Worm (Caenorhabditis elegans) whole organism, L2 larva: ENCODE data around the gene fbxa-96.

Experiments
- C34F6.9 ChIP-seq: fragments of 150-350 bp; optimal IDR thresholded peaks from 2 replicates; lab custom pipeline; 2014; ENCODE audit warnings: missing biosample characterization, missing genetic modification characterization
- F13H6.1 ChIP-seq: sonication (generic microtip); optimal IDR thresholded peaks from 2 replicates; lab custom pipeline; 2016; ENCODE audit warnings: missing genetic modification characterization, missing compliant biosample characterization
- Y55F3AM.14 ChIP-seq: fragments of 200-800 bp; sonication (Bioruptor generic); optimal IDR thresholded peaks from 2 replicates; lab custom pipeline; 2018; ENCODE audit warnings: mild to moderate bottlenecking, missing genetic modification characterization, missing compliant biosample characterization
- alr-1 ChIP-seq: fragments of 150-350 bp; optimal IDR thresholded peaks from 2 replicates; lab custom pipeline; 2014; ENCODE audit warnings: missing biosample characterization, missing genetic modification characterization
- ama-1 ChIP-seq: fragments of 150-350 bp; optimal IDR thresholded peaks from 2 replicates; lab custom pipeline; 2018; ENCODE audit warnings: inconsistent platforms
- blmp-1 ChIP-seq: sonication (generic microtip); optimal IDR thresholded peaks from 2 replicates; lab custom pipeline; 2017; ENCODE audit warnings: missing genetic modification characterization, mild to moderate bottlenecking, missing compliant biosample characterization, antibody characterized with exemption, moderate library complexity; ENCODE audit not compliant: insufficient read depth
- ceh-16 ChIP-seq: fragments of 150-350 bp; optimal IDR thresholded peaks from 2 replicates; lab custom pipeline; 2014; ENCODE audit warnings: missing biosample characterization, missing genetic modification characterization
- ceh-82 ChIP-seq: fragments of 150-350 bp; optimal IDR thresholded peaks from 2 replicates; lab custom pipeline; 2014; ENCODE audit warnings: missing biosample characterization, missing genetic modification characterization
- crh-2 ChIP-seq: sonication (generic microtip); optimal IDR thresholded peaks from 2 replicates; lab custom pipeline; 2017; ENCODE audit warnings: missing biosample characterization, missing genetic modification characterization
- fos-1 ChIP-seq: fragments of 150-350 bp; optimal IDR thresholded peaks from 2 replicates; lab custom pipeline; 2014; ENCODE audit warnings: missing biosample characterization, missing genetic modification characterization
- gmeb-1 ChIP-seq: fragments of 150-350 bp; optimal IDR thresholded peaks from 2 replicates; lab custom pipeline; 2014; ENCODE audit warnings: missing biosample characterization, missing genetic modification characterization
- lin-11 ChIP-seq: fragments of 150-350 bp; sonication (generic microtip); optimal IDR thresholded peaks from 2 replicates; lab custom pipeline; 2014; ENCODE audit warnings: missing biosample characterization, missing genetic modification characterization, inconsistent platforms, mixed read lengths
- lin-13 ChIP-seq: fragments of 150-350 bp; optimal IDR thresholded peaks from 2 replicates; lab custom pipeline; 2014; ENCODE audit warnings: missing biosample characterization, missing genetic modification reagents, missing genetic modification characterization
- lin-39 ChIP-seq: fragments of 150-350 bp; optimal IDR thresholded peaks from 2 replicates; lab custom pipeline; 2014; ENCODE audit warnings: missing biosample characterization, missing genetic modification reagents, missing genetic modification characterization
- mbf-1 ChIP-seq: sonication (generic microtip); optimal IDR thresholded peaks from 2 replicates; lab custom pipeline; 2017; ENCODE audit warnings: missing biosample characterization, missing genetic modification characterization
- nhr-11 ChIP-seq: fragments of 150-350 bp; optimal IDR thresholded peaks from 2 replicates; lab custom pipeline; 2014; ENCODE audit warnings: missing biosample characterization, missing genetic modification characterization
- nhr-12 ChIP-seq: fragments of 150-350 bp; optimal IDR thresholded peaks from 2 replicates; lab custom pipeline; 2014; ENCODE audit warnings: missing biosample characterization, missing genetic modification characterization
- nhr-129 ChIP-seq: fragments of 150-350 bp; optimal IDR thresholded peaks from 2 replicates; lab custom pipeline; 2014; ENCODE audit warnings: missing biosample characterization, missing genetic modification characterization
- nhr-21 ChIP-seq: fragments of 150-350 bp; optimal IDR thresholded peaks from 2 replicates; lab custom pipeline; 2014; ENCODE audit warnings: missing biosample characterization, missing genetic modification characterization
- nhr-23 ChIP-seq: fragments of 150-350 bp; optimal IDR thresholded peaks from 2 replicates; lab custom pipeline; 2014; ENCODE audit warnings: missing biosample characterization, missing genetic modification reagents, missing genetic modification characterization
- nhr-237 ChIP-seq: fragments of 150-350 bp; optimal IDR thresholded peaks from 2 replicates; lab custom pipeline; 2014; ENCODE audit warnings: missing biosample characterization, missing genetic modification characterization
- nhr-25 ChIP-seq: fragments of 150-350 bp; sonication (generic microtip); optimal IDR thresholded peaks from 3 replicates; lab custom pipeline; 2014; ENCODE audit warnings: missing biosample characterization, missing genetic modification characterization
- nhr-77 ChIP-seq: fragments of 150-350 bp; optimal IDR thresholded peaks from 2 replicates; lab custom pipeline; 2014; ENCODE audit warnings: missing biosample characterization, missing genetic modification characterization
- sem-4 ChIP-seq: fragments of 150-350 bp; optimal IDR thresholded peaks from 2 replicates; lab custom pipeline; 2014; ENCODE audit warnings: missing biosample characterization, missing genetic modification reagents, missing genetic modification characterization
- skn-1 ChIP-seq: sonication (generic microtip); optimal IDR thresholded peaks from 2 replicates; lab custom pipeline; 2017; ENCODE audit warnings: missing biosample characterization, missing genetic modification characterization
- sma-3 ChIP-seq: sonication (generic microtip); optimal IDR thresholded peaks from 2 replicates; lab custom pipeline; 2016; ENCODE audit warnings: missing genetic modification reagents, missing genetic modification characterization, missing compliant biosample characterization
- sma-9 ChIP-seq, 2 experiments: fragments of 150-350 bp in 1 of 2; sonication (generic microtip) in 1 of 2; optimal IDR thresholded peaks; 2 replicates each; lab custom pipeline; 2014 to 2016; ENCODE audit warnings: missing genetic modification characterization in 2 of 2, mild to moderate bottlenecking in 1 of 2, missing biosample characterization in 1 of 2, missing compliant biosample characterization in 1 of 2, missing genetic modification reagents in 1 of 2, moderate library complexity in 1 of 2
- snpc-4 ChIP-seq: fragments of 150-350 bp; optimal IDR thresholded peaks from 2 replicates; lab custom pipeline; 2014; ENCODE audit warnings: missing biosample characterization, missing genetic modification characterization
- unc-39 ChIP-seq: fragments of 150-350 bp; optimal IDR thresholded peaks from 2 replicates; lab custom pipeline; 2014; ENCODE audit warnings: missing biosample characterization, missing genetic modification characterization
- unc-55 ChIP-seq: fragments of 150-350 bp; sonication (generic microtip); optimal IDR thresholded peaks from 3 replicates; lab custom pipeline; 2014; ENCODE audit warnings: missing biosample characterization, missing genetic modification reagents, missing genetic modification characterization
- unc-62 ChIP-seq: fragments of 150-350 bp; optimal IDR thresholded peaks from 2 replicates; lab custom pipeline; 2014; ENCODE audit warnings: missing biosample characterization, missing genetic modification reagents, missing genetic modification characterization
- zag-1 ChIP-seq: fragments of 150-350 bp; optimal IDR thresholded peaks from 2 replicates; lab custom pipeline; 2014; ENCODE audit warnings: missing biosample characterization, missing genetic modification characterization
- ztf-1 ChIP-seq: fragments of 200-800 bp; sonication (Bioruptor generic); conservative IDR thresholded peaks from 2 replicates; pipeline ENCODE4 v1.3.6; 2022; ENCODE audit warnings: missing genetic modification characterization, missing compliant biosample characterization
- ztf-11 ChIP-seq: sonication (generic microtip); optimal IDR thresholded peaks from 2 replicates; lab custom pipeline; 2017; ENCODE audit warnings: missing biosample characterization, missing genetic modification characterization

Gene fbxa-96

DNA sequence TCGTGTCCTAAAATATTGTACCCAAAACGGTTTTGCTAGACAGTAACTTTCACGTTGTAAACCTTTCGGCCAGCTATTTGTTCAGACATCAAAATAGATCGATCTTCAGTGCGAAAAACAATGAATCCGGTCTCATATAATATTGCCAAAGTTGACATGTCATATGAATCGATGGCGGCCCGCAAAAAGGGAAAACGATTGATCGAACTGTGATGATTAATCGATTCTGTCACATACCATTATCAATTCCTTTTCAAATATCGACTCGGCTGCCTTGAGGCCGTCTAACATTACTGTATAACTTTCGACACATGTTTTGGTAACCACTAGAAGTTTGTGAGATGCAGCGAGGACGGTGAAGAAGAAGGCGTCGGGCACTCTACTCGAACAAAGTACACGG is 12.7 kb upstream of the fbxa-96 start:
- TF ChIP-seq skn-1 (tag; lab: Kevin White, UChicago) (no peak), nhr-21 (peak; percentile 60), mbf-1 (tag; lab: Kevin White, UChicago) (no peak), nhr-25 (tag; lab: Kevin White, UChicago) (peak; percentile 68), sma-9 (GFP tag; optimal IDR thresholded peaks at IDR 0.05; lab: Kevin White, UChicago) (peak; percentile 65), sma-9 (tag; optimal IDR thresholded peaks at IDR 0.05; lab: Kevin White, UChicago) (no peak), zag-1 (tag; lab: Kevin White, UChicago) (no peak), sma-3 (GFP tag; lab: Kevin White, UChicago) (peak; percentile 68), blmp-1 (tag; lab: Kevin White, UChicago) (peak; percentile 92)

DNA sequence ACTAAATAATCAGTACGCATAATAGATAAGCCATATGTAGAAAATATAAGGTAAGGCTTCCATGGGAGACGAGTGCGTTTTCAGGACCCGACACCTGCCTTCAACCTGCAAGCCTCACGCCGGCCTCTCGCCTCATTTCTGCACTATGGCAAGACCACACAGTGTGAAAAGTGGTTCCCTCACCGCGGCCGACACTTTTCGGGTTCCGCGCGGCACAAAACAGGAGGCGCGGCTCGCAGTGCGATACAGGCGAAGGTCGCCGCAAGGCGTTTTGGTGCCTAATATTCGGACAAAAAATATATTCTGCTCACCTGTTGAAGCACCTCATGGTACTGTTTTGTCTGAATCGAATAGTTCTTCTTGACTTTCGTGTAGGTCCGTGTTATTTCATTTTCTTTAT is 9.9 kb upstream of the fbxa-96 start:
- TF ChIP-seq sem-4 (tag; lab: Kevin White, UChicago) (no peak), alr-1 (no peak), crh-2 (tag; lab: Kevin White, UChicago) (no peak), F13H6.1 (tag; lab: Kevin White, UChicago) (no peak)

DNA sequence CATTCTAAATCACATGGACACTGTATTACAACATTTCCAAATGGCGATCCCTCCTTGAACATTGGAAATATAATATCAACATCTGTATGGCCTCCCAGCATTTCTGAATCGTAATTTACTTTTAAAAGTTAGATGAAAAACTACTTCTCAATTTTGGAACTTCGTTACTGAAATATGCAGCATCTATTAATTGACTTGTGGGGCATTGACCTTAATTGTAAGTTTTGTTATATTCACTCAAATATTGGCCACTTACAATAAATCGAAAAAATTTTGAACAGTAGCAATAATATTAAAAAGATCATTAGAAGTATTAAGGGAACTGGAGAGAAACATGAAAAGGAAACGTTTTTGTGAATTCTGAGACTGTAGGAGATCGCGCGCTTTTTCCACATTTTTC is 9.0 kb upstream of the fbxa-96 start, which contains the start of gene mam-6:
TSS of gene mam-6 (minus strand) at position 101 of the 400 bp plus-strand sequence.
- TF ChIP-seq unc-62 (GFP tag; lab: Kevin White, UChicago) (no peak), unc-39 (tag; lab: Kevin White, UChicago) (no peak), Y55F3AM.14 (GFP tag; lab: Kevin White, UChicago) (no peak), nhr-25 (tag; lab: Kevin White, UChicago) (no peak)
- TF ChIP-seq, all 48 proteins: peak for 0

DNA sequence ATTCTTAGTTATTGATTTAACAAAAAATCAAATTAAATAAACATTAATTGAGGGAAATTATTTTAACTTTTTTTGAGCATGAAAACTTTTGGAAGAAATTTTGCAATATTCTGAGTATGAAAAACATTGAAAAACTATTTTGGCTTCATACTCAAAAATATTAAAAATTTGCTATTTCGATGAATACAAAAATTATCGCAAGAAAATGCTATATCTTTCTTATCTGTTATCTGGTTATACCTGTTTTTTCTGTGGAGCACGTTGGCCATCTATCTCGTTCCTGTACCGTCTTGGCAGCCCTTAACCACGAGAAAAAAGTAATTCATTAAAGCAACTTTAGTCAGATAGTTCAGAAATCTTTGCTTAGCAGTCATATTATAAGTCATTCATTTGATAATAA is 2.3 kb downstream of the fbxa-96 start:
- TF ChIP-seq F13H6.1 (tag; lab: Kevin White, UChicago) (no peak), nhr-77 (tag; lab: Kevin White, UChicago) (no peak), nhr-25 (tag; lab: Kevin White, UChicago) (no peak), ceh-16 (tag; lab: Kevin White, UChicago) (no peak), nhr-129 (tag; lab: Kevin White, UChicago) (no peak), nhr-237 (no peak)

- no peak for TF ChIP-seq nhr-23 (tag; lab: Kevin White, UChicago)
- no peak for TF ChIP-seq snpc-4 (tag; lab: Kevin White, UChicago)
- no peak for TF ChIP-seq ztf-1 (GFP tag; lab: Robert Waterston, UW)
- no peak for TF ChIP-seq ztf-11 (tag; lab: Kevin White, UChicago)
- TF ChIP-seq unc-62 (GFP tag; lab: Kevin White, UChicago): no peak
Observed at ce11 chrX:15056737-15057136, 3.5 kb downstream of the fbxa-96 start, which contains the start of gene H03G16.5. H03G16.5 (minus strand) TSS chrX:15056837.

- TF ChIP-seq snpc-4 (tag; lab: Kevin White, UChicago) (no peak), unc-55 (GFP tag; lab: Kevin White, UChicago) (no peak), lin-11 (no peak), ama-1 (lab: Kevin White, UChicago) (no peak), alr-1 (no peak), zag-1 (tag; lab: Kevin White, UChicago) (no peak), gmeb-1 (tag; lab: Kevin White, UChicago) (no peak), ceh-16 (tag; lab: Kevin White, UChicago) (no peak), nhr-12 (no peak), ceh-82 (tag; lab: Kevin White, UChicago) (no peak), nhr-77 (tag; lab: Kevin White, UChicago) (no peak), lin-13 (GFP tag; lab: Kevin White, UChicago) (no peak), C34F6.9 (tag; lab: Kevin White, UChicago) (no peak), lin-39 (tag; lab: Kevin White, UChicago) (no peak), nhr-11 (tag; lab: Kevin White, UChicago) (no peak), fos-1 (no peak)
Observed at ce11 chrX:15055914-15056313, 4.3 kb downstream of the fbxa-96 start, which contains the start of gene H03G16.7. H03G16.7 (minus strand) TSS chrX:15056014.
